Fruit fly (Drosophila melanogaster): ENCODE measurements around the gene Semp1.
"Not testable (repeated sequence)": the region's sequence is repeated elsewhere in the genome, so short reads cannot be mapped to it uniquely, and the experiment has no call there.

- not testable (repeated sequence) for TF ChIP-seq Hr96 (GFP tag; optimal IDR thresholded peaks at IDR 0.05); CG14711 (tag; optimal IDR thresholded peaks at IDR 0.05); CG33017 (tag; optimal IDR thresholded peaks at IDR 0.05); pad (GFP tag; optimal IDR thresholded peaks at IDR 0.05); bab1 (GFP tag; optimal IDR thresholded peaks at IDR 0.05); Clk (GFP tag; optimal IDR thresholded peaks at IDR 0.05); CG12768 (GFP tag; optimal IDR thresholded peaks at IDR 0.05); ovo (GFP tag; optimal IDR thresholded peaks at IDR 0.05); kay (GFP tag; ENCODE audit: borderline replicate concordance); CG7045 (GFP tag; optimal IDR thresholded peaks at IDR 0.05); CG11617 (GFP tag; optimal IDR thresholded peaks at IDR 0.05); Mnt (GFP tag; optimal IDR thresholded peaks at IDR 0.05)
Measured at dm6 chr2L:15660741-15661140, 47.6 kb upstream of the Semp1 start, which contains the start of gene CG18477.

All from whole organism, adult.